Worm (Caenorhabditis elegans) whole organism, midembryonic: ENCODE data around the gene nhr-10.
A peak's percentile ranks its signal among the peaks of the same experiment; 100 is the strongest.

Source experiments
- T22C8.4 ChIP-seq: fragments of 200-800 bp; sonication (Bioruptor generic); IDR thresholded peaks from 2 replicates; pipeline ENCODE4 v1.3.6; 2022; ENCODE audit warnings: missing genetic modification characterization, missing compliant biosample characterization
- cog-1 ChIP-seq: sonication (generic microtip); optimal IDR thresholded peaks from 2 replicates; lab custom pipeline; 2016; ENCODE audit warnings: missing genetic modification characterization, missing compliant biosample characterization
- flt-1 ChIP-seq: fragments of 200-800 bp; sonication (Bioruptor generic); IDR thresholded peaks from 2 replicates; pipeline ENCODE4 v1.3.6; 2022; ENCODE audit warnings: missing genetic modification characterization, missing compliant biosample characterization
- klf-2 ChIP-seq: fragments of 200-800 bp; sonication (Bioruptor generic); conservative IDR thresholded peaks from 2 replicates; pipeline ENCODE4 v1.3.6; 2022; ENCODE audit warnings: missing genetic modification reagents, missing genetic modification characterization, missing compliant biosample characterization
- med-1 ChIP-seq: sonication (generic microtip); optimal IDR thresholded peaks from 2 replicates; lab custom pipeline; 2017; ENCODE audit warnings: missing genetic modification characterization, mild to moderate bottlenecking, missing compliant biosample characterization, antibody characterized with exemption, missing genetic modification reagents; ENCODE audit not compliant: insufficient read depth
- ref-1 ChIP-seq: fragments of 200-800 bp; sonication (Bioruptor generic); conservative IDR thresholded peaks from 2 replicates; pipeline ENCODE4 v1.3.6; 2022; ENCODE audit warnings: missing genetic modification reagents, missing genetic modification characterization, missing compliant biosample characterization
- tab-1 ChIP-seq: fragments of 200-800 bp; sonication (Bioruptor generic); IDR thresholded peaks from 2 replicates; pipeline ENCODE4 v1.3.6; 2022; ENCODE audit warnings: missing genetic modification characterization, missing compliant biosample characterization
- ztf-23 ChIP-seq: fragments of 200-800 bp; sonication (Bioruptor generic); IDR thresholded peaks from 2 replicates; pipeline ENCODE4 v1.3.6; 2022; ENCODE audit warnings: missing genetic modification reagents, missing genetic modification characterization, missing compliant biosample characterization
- ztf-29 ChIP-seq: fragments of 200-800 bp; sonication (Bioruptor generic); IDR thresholded peaks from 2 replicates; pipeline ENCODE4 v1.3.6; 2022; ENCODE audit warnings: missing genetic modification reagents, missing genetic modification characterization, missing compliant biosample characterization

The nhr-10 gene

ce11 chrIII:7100001-7100400 lies 15.2 kb downstream of the nhr-10 start, which contains the start of gene ZK418.11:
Gene ZK418.11, plus strand, starts transcription at chrIII:7100289.
- no peak for TF ChIP-seq med-1
- no peak for TF ChIP-seq klf-2 (GFP tag; lab: Robert Waterston, UW)
- TF ChIP-seq T22C8.4 (GFP tag; lab: Robert Waterston, UW) = no peak
- TF ChIP-seq flt-1 = no peak
- no peak for TF ChIP-seq cog-1 (tag; lab: Kevin White, UChicago)
- no peak for TF ChIP-seq ztf-29 (GFP tag; lab: Robert Waterston, UW)
- no peak for TF ChIP-seq ref-1 (GFP tag; lab: Robert Waterston, UW)
- TF ChIP-seq tab-1 = no peak
- no peak for TF ChIP-seq ztf-23 (GFP tag; lab: Robert Waterston, UW)

- TF ChIP-seq tab-1 (no peak), flt-1 (no peak)
Observed at ce11 chrIII:7096481-7096880, 18.8 kb downstream of the nhr-10 start.

ce11 chrIII:7095156-7095555 lies 20.1 kb downstream of the nhr-10 start, which contains the start of gene nhr-9:
Gene nhr-9, plus strand, starts transcription at chrIII:7095462.
- TF ChIP-seq T22C8.4 (GFP tag; lab: Robert Waterston, UW) (no peak), med-1 (no peak), ref-1 (GFP tag; lab: Robert Waterston, UW) (no peak), tab-1 (no peak), cog-1 (tag; lab: Kevin White, UChicago) (no peak), ztf-29 (GFP tag; lab: Robert Waterston, UW) (no peak), flt-1 (no peak), klf-2 (GFP tag; lab: Robert Waterston, UW) (no peak), ztf-23 (GFP tag; lab: Robert Waterston, UW) (no peak)

ce11 chrIII:7091042-7091441 lies 24.2 kb downstream of the nhr-10 start, which contains the start of gene ZK418.2:
Gene ZK418.2, plus strand, starts transcription at chrIII:7091342.
- TF ChIP-seq T22C8.4 (GFP tag; lab: Robert Waterston, UW) (no peak), ref-1 (GFP tag; lab: Robert Waterston, UW) (no peak), med-1 (no peak), ztf-23 (GFP tag; lab: Robert Waterston, UW) (no peak), ztf-29 (GFP tag; lab: Robert Waterston, UW) (no peak), tab-1 (no peak), cog-1 (tag; lab: Kevin White, UChicago) (no peak), flt-1 (no peak), klf-2 (GFP tag; lab: Robert Waterston, UW) (no peak)

- TF ChIP-seq tab-1 = no peak
Observed at ce11 chrIII:7090545-7090944, 24.7 kb downstream of the nhr-10 start, which contains the start of gene ZK418.10. Gene ZK418.10, minus strand, starts transcription at chrIII:7090692.

ce11 chrIII:7087691-7088323 lies 27.4 kb downstream of the nhr-10 start, which contains the start of gene fubl-2:
Gene fubl-2, minus strand, starts transcription at chrIII:7087741.
- TF ChIP-seq flt-1 = no peak
- no peak for TF ChIP-seq ztf-29 (GFP tag; lab: Robert Waterston, UW)
- TF ChIP-seq ztf-23 (GFP tag; lab: Robert Waterston, UW) = 0 out of 2 replicates have a peak, but pooled peaks have one; percentile 27
- TF ChIP-seq ref-1 (GFP tag; lab: Robert Waterston, UW) = no peak
- no peak for TF ChIP-seq tab-1
- TF ChIP-seq klf-2 (GFP tag; lab: Robert Waterston, UW) = no peak
- no peak for TF ChIP-seq med-1
- no peak for TF ChIP-seq cog-1 (tag; lab: Kevin White, UChicago)
- TF ChIP-seq T22C8.4 (GFP tag; lab: Robert Waterston, UW) = no peak; the same call in 1 of the 2 replicates

ce11 chrIII:7087180-7087579 lies 28.1 kb downstream of the nhr-10 start:
- no peak for TF ChIP-seq cog-1 (tag; lab: Kevin White, UChicago)

- no peak for TF ChIP-seq ztf-23 (GFP tag; lab: Robert Waterston, UW)
- TF ChIP-seq med-1 = no peak
- no peak for TF ChIP-seq ztf-29 (GFP tag; lab: Robert Waterston, UW)
- no peak for TF ChIP-seq ref-1 (GFP tag; lab: Robert Waterston, UW)
- no peak for TF ChIP-seq tab-1
- TF ChIP-seq klf-2 (GFP tag; lab: Robert Waterston, UW) = no peak
- TF ChIP-seq T22C8.4 (GFP tag; lab: Robert Waterston, UW) = no peak
- no peak for TF ChIP-seq flt-1
- no peak for TF ChIP-seq cog-1 (tag; lab: Kevin White, UChicago)
Observed at ce11 chrIII:7084908-7085307, 30.3 kb downstream of the nhr-10 start, which contains the start of gene tofu-7. Gene tofu-7, minus strand, starts transcription at chrIII:7085018.

ce11 chrIII:7083106-7083505 lies 32.1 kb downstream of the nhr-10 start:
- TF ChIP-seq klf-2 (GFP tag; lab: Robert Waterston, UW) = no peak
- TF ChIP-seq cog-1 (tag; lab: Kevin White, UChicago) = no peak
- TF ChIP-seq ztf-23 (GFP tag; lab: Robert Waterston, UW) = no peak
- TF ChIP-seq ztf-29 (GFP tag; lab: Robert Waterston, UW) = no peak
- TF ChIP-seq tab-1 = no peak
- no peak for TF ChIP-seq T22C8.4 (GFP tag; lab: Robert Waterston, UW)
- TF ChIP-seq med-1 = no peak
- no peak for TF ChIP-seq flt-1
- TF ChIP-seq ref-1 (GFP tag; lab: Robert Waterston, UW) = no peak

- TF ChIP-seq T22C8.4 (GFP tag; lab: Robert Waterston, UW) = no peak
- no peak for TF ChIP-seq flt-1
- no peak for TF ChIP-seq med-1
- TF ChIP-seq cog-1 (tag; lab: Kevin White, UChicago) = no peak
- no peak for TF ChIP-seq ref-1 (GFP tag; lab: Robert Waterston, UW)
- TF ChIP-seq tab-1 = no peak
- no peak for TF ChIP-seq ztf-29 (GFP tag; lab: Robert Waterston, UW)
- TF ChIP-seq ztf-23 (GFP tag; lab: Robert Waterston, UW) = no peak
- TF ChIP-seq klf-2 (GFP tag; lab: Robert Waterston, UW) = no peak
Observed at ce11 chrIII:7081488-7081887, 33.8 kb downstream of the nhr-10 start.
